Worm (Caenorhabditis elegans) whole organism, mixed stage, embryonic: ENCODE data around the gene M199.2.
A peak's percentile ranks its signal among the peaks of the same experiment; 100 is the strongest.

ENCODE experiments used
- M03D4.4 ChIP-seq: sonication (generic microtip); optimal IDR thresholded peaks from 2 replicates; lab custom pipeline; 2017; ENCODE audit warnings: mild to moderate bottlenecking, missing genetic modification characterization, missing compliant biosample characterization
- bed-3 ChIP-seq: fragments of 200-800 bp; sonication (Bioruptor generic); optimal IDR thresholded peaks from 3 replicates; lab custom pipeline; 2018; ENCODE audit warnings: mild to moderate bottlenecking, missing genetic modification characterization, moderate library complexity, missing compliant biosample characterization
- blmp-1 ChIP-seq: fragments of 150-350 bp; optimal IDR thresholded peaks from 2 replicates; lab custom pipeline; 2014; ENCODE audit warnings: missing biosample characterization, missing genetic modification characterization
- ceh-43 ChIP-seq: fragments of 200-800 bp; sonication (Bioruptor generic); optimal IDR thresholded peaks from 2 replicates; lab custom pipeline; 2018; ENCODE audit warnings: mild to moderate bottlenecking, missing genetic modification characterization, moderate library complexity, missing compliant biosample characterization
- ces-1 ChIP-seq: fragments of 150-350 bp; optimal IDR thresholded peaks from 2 replicates; lab custom pipeline; 2014; ENCODE audit warnings: missing biosample characterization, missing genetic modification reagents, missing genetic modification characterization
- cnd-1 ChIP-seq: fragments of 200-800 bp; sonication (Bioruptor generic); optimal IDR thresholded peaks from 2 replicates; lab custom pipeline; 2018; ENCODE audit warnings: mild to moderate bottlenecking, missing genetic modification characterization, missing compliant biosample characterization
- elt-1 ChIP-seq: sonication (generic microtip); optimal IDR thresholded peaks from 2 replicates; lab custom pipeline; 2017; ENCODE audit warnings: missing genetic modification characterization, mild to moderate bottlenecking, missing compliant biosample characterization, antibody characterized with exemption, moderate library complexity, borderline replicate concordance; ENCODE audit not compliant: insufficient read depth
- flh-1 ChIP-seq: fragments of 200-800 bp; sonication (Bioruptor generic); optimal IDR thresholded peaks from 2 replicates; lab custom pipeline; 2018; ENCODE audit warnings: mild to moderate bottlenecking, missing genetic modification characterization, moderate library complexity, missing compliant biosample characterization
- ham-2 ChIP-seq: fragments of 200-800 bp; sonication (Bioruptor generic); optimal IDR thresholded peaks from 2 replicates; lab custom pipeline; 2018; ENCODE audit warnings: mild to moderate bottlenecking, missing genetic modification characterization, missing compliant biosample characterization
- hlh-1 ChIP-seq: fragments of 150-350 bp; optimal IDR thresholded peaks from 2 replicates; lab custom pipeline; 2014; ENCODE audit warnings: missing biosample characterization, missing genetic modification reagents, missing genetic modification characterization
- lin-13 ChIP-seq: fragments of 150-350 bp; optimal IDR thresholded peaks from 2 replicates; lab custom pipeline; 2014; ENCODE audit warnings: missing biosample characterization, missing genetic modification characterization
- lin-32 ChIP-seq: fragments of 200-800 bp; sonication (Bioruptor generic); optimal IDR thresholded peaks from 2 replicates; lab custom pipeline; 2018; ENCODE audit warnings: mild to moderate bottlenecking, missing genetic modification characterization, missing compliant biosample characterization
- lsy-2 ChIP-seq: fragments of 150-350 bp; optimal IDR thresholded peaks from 2 replicates; lab custom pipeline; 2014; ENCODE audit warnings: missing biosample characterization, missing genetic modification characterization
- mab-5 ChIP-seq: fragments of 150-350 bp; optimal IDR thresholded peaks from 2 replicates; lab custom pipeline; 2014; ENCODE audit warnings: missing biosample characterization, missing genetic modification characterization
- mep-1 ChIP-seq: fragments of 150-350 bp; optimal IDR thresholded peaks from 2 replicates; lab custom pipeline; 2017; ENCODE audit warnings: missing biosample characterization, missing genetic modification reagents, missing genetic modification characterization, inconsistent platforms
- mls-2 ChIP-seq: sonication (generic microtip); optimal IDR thresholded peaks from 2 replicates; lab custom pipeline; 2016; ENCODE audit warnings: mild to moderate bottlenecking, missing genetic modification characterization, moderate library complexity, missing compliant biosample characterization
- nhr-2 ChIP-seq: fragments of 150-350 bp; optimal IDR thresholded peaks from 2 replicates; lab custom pipeline; 2014; ENCODE audit warnings: missing biosample characterization, missing genetic modification characterization
- nhr-237 ChIP-seq: fragments of 150-350 bp; optimal IDR thresholded peaks from 2 replicates; lab custom pipeline; 2014; ENCODE audit warnings: missing biosample characterization, missing genetic modification characterization
- nhr-28 ChIP-seq: fragments of 150-350 bp; optimal IDR thresholded peaks from 2 replicates; lab custom pipeline; 2014; ENCODE audit warnings: missing biosample characterization, missing genetic modification characterization
- nhr-76 ChIP-seq: sonication (generic microtip); optimal IDR thresholded peaks from 2 replicates; lab custom pipeline; 2017; ENCODE audit warnings: missing biosample characterization, missing genetic modification characterization
- pha-4 ChIP-seq: fragments of 150-350 bp; optimal IDR thresholded peaks from 2 replicates; lab custom pipeline; 2018; ENCODE audit warnings: missing biosample characterization, missing genetic modification reagents, missing genetic modification characterization
- sem-2 ChIP-seq: fragments of 200-800 bp; sonication (Bioruptor generic); optimal IDR thresholded peaks from 2 replicates; lab custom pipeline; 2018; ENCODE audit warnings: mild to moderate bottlenecking, missing genetic modification characterization, missing compliant biosample characterization
- snpc-4 ChIP-seq: fragments of 150-350 bp; optimal IDR thresholded peaks from 2 replicates; lab custom pipeline; 2014; ENCODE audit warnings: missing biosample characterization, missing genetic modification characterization
- sptf-1 ChIP-seq: sonication (generic microtip); optimal IDR thresholded peaks from 2 replicates; lab custom pipeline; 2017; ENCODE audit warnings: mild to moderate bottlenecking, missing genetic modification characterization, moderate library complexity, missing compliant biosample characterization
- tbx-8 ChIP-seq: fragments of 200-800 bp; sonication (Bioruptor generic); optimal IDR thresholded peaks from 2 replicates; lab custom pipeline; 2018; ENCODE audit warnings: mild to moderate bottlenecking, missing genetic modification characterization, moderate library complexity, missing compliant biosample characterization
- unc-120 ChIP-seq: sonication (generic microtip); optimal IDR thresholded peaks from 2 replicates; lab custom pipeline; 2017; ENCODE audit warnings: missing genetic modification characterization, missing compliant biosample characterization; ENCODE audit not compliant: poor library complexity, severe bottlenecking
- unc-39 ChIP-seq: fragments of 150-350 bp; optimal IDR thresholded peaks from 2 replicates; lab custom pipeline; 2014; ENCODE audit warnings: missing biosample characterization, missing genetic modification characterization
- unc-62 ChIP-seq: fragments of 150-350 bp; optimal IDR thresholded peaks from 2 replicates; lab custom pipeline; 2014; ENCODE audit warnings: missing biosample characterization, missing genetic modification reagents, missing genetic modification characterization
- ztf-11 ChIP-seq: fragments of 150-350 bp; optimal IDR thresholded peaks from 2 replicates; lab custom pipeline; 2014; ENCODE audit warnings: missing biosample characterization, missing genetic modification characterization

Gene M199.2

ce11 chrIV:15107218-15107617 lies 1.4 kb upstream of the M199.2 start:
- peak; percentile 44 for TF ChIP-seq lin-13 (tag; lab: Kevin White, UChicago)
- no peak for TF ChIP-seq elt-1 (tag; lab: Kevin White, UChicago)
- peak; percentile 50 for TF ChIP-seq hlh-1 (tag; lab: Kevin White, UChicago)
- no peak for TF ChIP-seq nhr-237 (tag; lab: Kevin White, UChicago)

DNA sequence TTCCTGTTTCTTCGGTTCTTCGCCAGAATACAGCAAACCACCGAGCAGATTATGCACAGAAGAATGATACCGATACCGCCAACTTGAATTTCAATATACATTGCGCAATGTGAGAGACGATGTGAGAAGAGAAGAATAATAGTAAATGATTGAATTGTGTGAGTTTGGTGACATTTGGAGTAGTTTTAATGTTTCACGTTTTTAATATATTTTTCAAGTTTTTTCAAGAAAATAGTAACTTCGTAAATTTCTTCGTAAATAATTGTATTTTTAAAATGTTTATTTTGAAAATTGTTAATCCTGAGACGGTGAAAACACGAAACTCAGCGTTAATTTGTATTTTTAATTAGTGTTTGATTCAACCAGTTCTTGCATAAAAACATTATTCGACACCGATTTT lies 4.5 kb downstream of the M199.2 start, which contains the start of gene M199.134:
Gene M199.134, minus strand, starts transcription at position 101 of the 400 bp plus-strand sequence.
- TF ChIP-seq sptf-1 (tag; lab: Kevin White, UChicago) (no peak), snpc-4 (no peak), pha-4 (tag; lab: Kevin White, UChicago) (no peak), ham-2 (no peak), lin-13 (tag; lab: Kevin White, UChicago) (no peak)

- no peak for TF ChIP-seq ham-2
- TF ChIP-seq lsy-2 (tag; lab: Kevin White, UChicago), result no peak
- no peak for TF ChIP-seq cnd-1 (tag; lab: Kevin White, UChicago)
- TF ChIP-seq sem-2, result no peak
- no peak for TF ChIP-seq unc-62
- no peak for TF ChIP-seq ceh-43 (GFP tag; lab: Kevin White, UChicago)
- TF ChIP-seq sptf-1 (tag; lab: Kevin White, UChicago), result no peak
- TF ChIP-seq lin-32, result no peak
Measured at ce11 chrIV:15114324-15114723, 5.7 kb downstream of the M199.2 start, which contains the start of gene M199.135. Gene M199.135, plus strand, starts transcription at chrIV:15114624.

ce11 chrIV:15118390-15118789 lies 9.8 kb downstream of the M199.2 start, which contains the start of gene M199.136:
Gene M199.136, plus strand, starts transcription at chrIV:15118690.
- TF ChIP-seq hlh-1 (tag; lab: Kevin White, UChicago) (no peak), tbx-8 (GFP tag; lab: Kevin White, UChicago) (no peak), ham-2 (no peak), ces-1 (no peak), elt-1 (tag; lab: Kevin White, UChicago) (no peak), cnd-1 (tag; lab: Kevin White, UChicago) (no peak), flh-1 (no peak)
- TF ChIP-seq, all 35 proteins: peak for 0

ce11 chrIV:15119268-15119667 lies 10.7 kb downstream of the M199.2 start:
- no peak for TF ChIP-seq mep-1
- TF ChIP-seq lin-13 (tag; lab: Kevin White, UChicago), result no peak
- TF ChIP-seq blmp-1 (tag; lab: Kevin White, UChicago), result no peak
- no peak for TF ChIP-seq sptf-1 (tag; lab: Kevin White, UChicago)
- TF ChIP-seq nhr-28 (tag; lab: Kevin White, UChicago), result no peak
- no peak for TF ChIP-seq hlh-1 (tag; lab: Kevin White, UChicago)
- no peak for TF ChIP-seq unc-62
- TF ChIP-seq unc-120 (tag; lab: Kevin White, UChicago), result no peak
- no peak for TF ChIP-seq mls-2 (tag; lab: Kevin White, UChicago)
- TF ChIP-seq ceh-43 (GFP tag; lab: Kevin White, UChicago), result no peak
- TF ChIP-seq sem-2, result no peak
- no peak for TF ChIP-seq unc-39 (tag; lab: Kevin White, UChicago)
- no peak for TF ChIP-seq ces-1
- no peak for TF ChIP-seq snpc-4
- no peak for TF ChIP-seq tbx-8 (GFP tag; lab: Kevin White, UChicago)
- TF ChIP-seq mab-5 (tag; lab: Kevin White, UChicago), result no peak
- no peak for TF ChIP-seq bed-3 (GFP tag; lab: Kevin White, UChicago)

DNA sequence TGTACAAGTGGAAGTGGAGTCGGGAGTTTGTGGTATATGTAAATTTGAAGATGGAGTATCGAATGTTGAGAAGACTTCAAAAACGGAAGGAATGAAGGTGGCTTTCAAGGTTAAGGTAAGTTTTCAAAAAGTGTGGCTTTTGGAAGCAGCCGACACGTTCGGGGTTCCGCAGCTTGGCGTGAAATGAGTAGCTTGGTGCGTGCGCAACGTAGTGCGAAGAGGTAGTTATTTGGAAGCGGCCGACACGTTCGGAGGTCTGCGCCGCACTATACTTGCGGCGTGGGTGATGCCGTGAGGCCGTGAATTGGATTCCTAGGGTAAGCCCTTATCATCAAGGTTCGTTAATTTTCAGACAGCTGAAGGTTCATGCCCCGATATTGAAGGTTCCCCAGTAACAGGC lies 12.2 kb downstream of the M199.2 start, which contains the start of gene clec-189:
Gene clec-189, plus strand, starts transcription at position 92 of the 400 bp plus-strand sequence.
- TF ChIP-seq blmp-1 (tag; lab: Kevin White, UChicago) (no peak), lin-32 (no peak), unc-120 (tag; lab: Kevin White, UChicago) (no peak), ces-1 (no peak), unc-62 (no peak), sptf-1 (tag; lab: Kevin White, UChicago) (no peak), nhr-76 (tag; lab: Kevin White, UChicago) (no peak), ham-2 (no peak), unc-39 (tag; lab: Kevin White, UChicago) (no peak), nhr-2 (tag; lab: Kevin White, UChicago) (no peak), elt-1 (tag; lab: Kevin White, UChicago) (no peak), ztf-11 (tag; lab: Kevin White, UChicago) (no peak), snpc-4 (no peak), hlh-1 (tag; lab: Kevin White, UChicago) (no peak), M03D4.4 (tag; lab: Kevin White, UChicago) (no peak), mls-2 (tag; lab: Kevin White, UChicago) (no peak), bed-3 (GFP tag; lab: Kevin White, UChicago) (no peak), sem-2 (no peak), tbx-8 (GFP tag; lab: Kevin White, UChicago) (no peak), cnd-1 (tag; lab: Kevin White, UChicago) (no peak)
